Fruit fly (Drosophila melanogaster): ENCODE measurements around the gene twit.
A peak's percentile ranks its signal among the peaks of the same experiment; 100 is the strongest.

twit gene

dm6 chr2L:20805624-20806339 is 46.6 kb upstream of the twit start (continued):
- TF ChIP-seq CG13424 (tag; optimal IDR thresholded peaks at IDR 0.05), result peak; percentile 95
- TF ChIP-seq Lim3 (GFP tag; IDR thresholded peaks at IDR 0.05), result peak; percentile 89
- TF ChIP-seq Dfd (GFP tag; optimal IDR thresholded peaks at IDR 0.05), result no peak
- TF ChIP-seq sna (GFP tag; IDR thresholded peaks at IDR 0.05; ENCODE audit: partially characterized antibody), result peak; percentile 33; the same call in 1 of the 2 replicates
- TF ChIP-seq gcm2 (GFP tag; optimal IDR thresholded peaks at IDR 0.05), result peak; percentile 83
- TF ChIP-seq p53 (GFP tag; optimal IDR thresholded peaks at IDR 0.05), result peak; percentile 18
- peak; percentile 96 for TF ChIP-seq CG30403 (GFP tag; optimal IDR thresholded peaks at IDR 0.05)
- peak; percentile 93 for TF ChIP-seq CG17568 (GFP tag; optimal IDR thresholded peaks at IDR 0.05)
- TF ChIP-seq Lhr (GFP tag; optimal IDR thresholded peaks at IDR 0.05), result peak; percentile 79
- peak; percentile 97 for TF ChIP-seq CG12391 (tag; optimal IDR thresholded peaks at IDR 0.05)
- no peak for TF ChIP-seq Tbp (GFP tag; optimal IDR thresholded peaks at IDR 0.05)
- TF ChIP-seq CG10366 (GFP tag; IDR thresholded peaks at IDR 0.05), result peak; percentile 95
- no peak for TF ChIP-seq CG1832 (GFP tag; optimal IDR thresholded peaks at IDR 0.05)
- TF ChIP-seq CrebB (tag; optimal IDR thresholded peaks at IDR 0.05), result peak; percentile 92
- peak; percentile 91 for TF ChIP-seq CG5953 (GFP tag; IDR thresholded peaks at IDR 0.05)
- TF ChIP-seq CG10431 (GFP tag; optimal IDR thresholded peaks at IDR 0.05), result peak; percentile 77
- TF ChIP-seq Hsf (GFP tag; optimal IDR thresholded peaks at IDR 0.05), result peak; percentile 94
- peak; percentile 97 for TF ChIP-seq CoRest (tag; optimal IDR thresholded peaks at IDR 0.05)
- peak; percentile 98 for TF ChIP-seq Atf6 (GFP tag; IDR thresholded peaks at IDR 0.05)
- peak; percentile 69 for TF ChIP-seq jumu (GFP tag; optimal IDR thresholded peaks at IDR 0.05)
- peak in 1 of 2 experiments; percentile 94 for TF ChIP-seq Eip74EF (GFP tag; optimal IDR thresholded peaks at IDR 0.05)
- peak; percentile 69; the same call in 1 of the 2 replicates for TF ChIP-seq CG4360 (GFP tag; IDR thresholded peaks at IDR 0.05)
- peak; percentile 90 for TF ChIP-seq Usf (GFP tag; optimal IDR thresholded peaks at IDR 0.05)
- TF ChIP-seq tx (GFP tag; optimal IDR thresholded peaks at IDR 0.05), result peak; percentile 76
- peak; percentile 97 for TF ChIP-seq Hmr (GFP tag; optimal IDR thresholded peaks at IDR 0.05)
- TF ChIP-seq CG10267 (tag; optimal IDR thresholded peaks at IDR 0.05), result peak; percentile 90
- peak; percentile 97 for TF ChIP-seq CG2678 (tag; optimal IDR thresholded peaks at IDR 0.05)
- peak; percentile 90 for TF ChIP-seq chm (GFP tag; IDR thresholded peaks at IDR 0.05)
- no peak for TF ChIP-seq h (optimal IDR thresholded peaks at IDR 0.05)
- TF ChIP-seq Spps (tag; optimal IDR thresholded peaks at IDR 0.05), result peak; percentile 92
- peak; percentile 67 for TF ChIP-seq CG7271 (tag; optimal IDR thresholded peaks at IDR 0.05)
- peak; percentile 54 for TF ChIP-seq CG17186 (GFP tag; optimal IDR thresholded peaks at IDR 0.05)
- peak; percentile 98 for TF ChIP-seq CG2712 (tag; optimal IDR thresholded peaks at IDR 0.05)
- no peak for TF ChIP-seq hkb (optimal IDR thresholded peaks at IDR 0.05)
- peak; percentile 94 for TF ChIP-seq hkb (GFP tag; IDR thresholded peaks at IDR 0.05)
- peak; percentile 64; the same call in 2 of the 4 replicates for TF ChIP-seq Dll (GFP tag; IDR thresholded peaks at IDR 0.05; ENCODE audit: partially characterized antibody)
- peak; percentile 85 for TF ChIP-seq Nf-YC (tag; optimal IDR thresholded peaks at IDR 0.05)
- TF ChIP-seq maf-S (GFP tag; optimal IDR thresholded peaks at IDR 0.05), result peak; percentile 76
- peak; percentile 15 for TF ChIP-seq NC2α (GFP tag; optimal IDR thresholded peaks at IDR 0.05)
- peak; percentile 97 for TF ChIP-seq PHDP (tag; optimal IDR thresholded peaks at IDR 0.05)
- TF ChIP-seq chn (GFP tag; optimal IDR thresholded peaks at IDR 0.05), result peak; percentile 88
- peak; percentile 89 for TF ChIP-seq ro (GFP tag; IDR thresholded peaks at IDR 0.05)
- TF ChIP-seq Mad (GFP tag; optimal IDR thresholded peaks at IDR 0.05), result peak; percentile 90
- TF ChIP-seq vnd (GFP tag; IDR thresholded peaks at IDR 0.05; ENCODE audit: partially characterized antibody), result peak; percentile 87
- TF ChIP-seq CG11695 (GFP tag; IDR thresholded peaks at IDR 0.05), result peak; percentile 95
- TF ChIP-seq eve (GFP tag; optimal IDR thresholded peaks at IDR 0.05), result peak in 1 of 2 experiments; percentile 96
- peak; percentile 97 for TF ChIP-seq CG7839 (tag; optimal IDR thresholded peaks at IDR 0.05)
- TF ChIP-seq CG4854 (GFP tag; optimal IDR thresholded peaks at IDR 0.05), result peak; percentile 89
- peak; percentile 52 for TF ChIP-seq CG10565 (GFP tag; optimal IDR thresholded peaks at IDR 0.05)
- TF ChIP-seq Oaz (GFP tag; IDR thresholded peaks at IDR 0.05), result peak; percentile 90

Data from whole organism, embryonic.